Worm (Caenorhabditis elegans) whole organism, L1 larva: Measurements from ENCODE around the gene C05C10.7.

Experiments used
- F16B12.6 ChIP-seq: fragments of 150-350 bp; optimal IDR thresholded peaks from 2 replicates; lab custom pipeline; 2014; ENCODE audit warnings: missing biosample characterization, missing genetic modification characterization
- Y116A8C.19 ChIP-seq: sonication (generic microtip); optimal IDR thresholded peaks from 2 replicates; lab custom pipeline; 2016; ENCODE audit warnings: missing compliant biosample characterization, missing genetic modification characterization, borderline replicate concordance
- aha-1 ChIP-seq: fragments of 150-350 bp; optimal IDR thresholded peaks from 2 replicates; lab custom pipeline; 2014; ENCODE audit warnings: missing biosample characterization, missing genetic modification characterization
- alr-1 ChIP-seq: fragments of 200-800 bp; sonication (Bioruptor generic); optimal IDR thresholded peaks from 2 replicates; lab custom pipeline; 2018; ENCODE audit warnings: borderline replicate concordance, mild to moderate bottlenecking, missing genetic modification characterization, missing compliant biosample characterization
- ama-1 ChIP-seq: fragments of 150-350 bp; optimal IDR thresholded peaks from 2 replicates; lab custom pipeline; 2014
- ceh-63 ChIP-seq: fragments of 200-800 bp; sonication (Bioruptor generic); optimal IDR thresholded peaks from 2 replicates; lab custom pipeline; 2018; ENCODE audit warnings: mild to moderate bottlenecking, missing genetic modification characterization, missing compliant biosample characterization
- ceh-8 ChIP-seq: fragments of 200-800 bp; sonication (Bioruptor generic); optimal IDR thresholded peaks from 2 replicates; lab custom pipeline; 2018; ENCODE audit warnings: mild to moderate bottlenecking, missing genetic modification characterization, moderate library complexity, missing compliant biosample characterization
- ceh-82 ChIP-seq, 3 experiments: fragments of 150-350 bp in 1 of 3; sonication (generic microtip) in 2 of 3; optimal IDR thresholded peaks; 2 replicates each; lab custom pipeline; 2014 to 2017; ENCODE audit warnings: missing biosample characterization in 3 of 3, missing genetic modification characterization in 3 of 3
- ceh-88 ChIP-seq: fragments of 200-800 bp; sonication (Bioruptor generic); IDR thresholded peaks from 2 replicates; pipeline ENCODE4 v1.3.6; 2022; ENCODE audit warnings: missing genetic modification characterization, missing compliant biosample characterization
- ces-1 ChIP-seq: fragments of 150-350 bp; optimal IDR thresholded peaks from 2 replicates; lab custom pipeline; 2014; ENCODE audit warnings: missing biosample characterization, missing genetic modification reagents, missing genetic modification characterization
- dpl-1 ChIP-seq, 3 experiments: fragments of 150-350 bp in 2 of 3; sonication (generic microtip) in 1 of 3; optimal IDR thresholded peaks; 2 replicates each; lab custom pipeline; 2014 to 2017; ENCODE audit warnings: missing biosample characterization in 3 of 3, missing genetic modification characterization in 3 of 3, missing genetic modification reagents in 3 of 3
- efl-1 ChIP-seq, 4 experiments: fragments of 150-350 bp; optimal IDR thresholded peaks in 3 of 4; peaks in 1 of 4; 1 replicate in 1 of 4; 2 replicates in 3 of 4; lab custom pipeline; 2014; ENCODE audit warnings: missing biosample characterization in 2 of 4, missing genetic modification characterization in 2 of 4, missing genetic modification reagents in 2 of 4
- egl-27 ChIP-seq, 2 experiments: fragments of 150-350 bp in 1 of 2; sonication (generic microtip); optimal IDR thresholded peaks; 3 replicates each; lab custom pipeline; 2017 to 2018; ENCODE audit warnings: missing biosample characterization in 2 of 2, missing genetic modification characterization in 2 of 2, missing genetic modification reagents in 2 of 2
- elt-2 ChIP-seq: sonication (generic microtip); optimal IDR thresholded peaks from 2 replicates; lab custom pipeline; 2016; ENCODE audit warnings: missing genetic modification characterization, mild to moderate bottlenecking, inconsistent platforms, missing compliant biosample characterization, missing genetic modification reagents
- elt-3 ChIP-seq, 6 experiments: fragments of 150-350 bp in 1 of 6; sonication (generic microtip); optimal IDR thresholded peaks; 2 replicates each; lab custom pipeline; 2017 to 2018; ENCODE audit warnings: missing biosample characterization in 6 of 6, missing genetic modification characterization in 6 of 6, inconsistent platforms in 1 of 6
- ets-5 ChIP-seq: fragments of 200-800 bp; sonication (Bioruptor generic); IDR thresholded peaks from 2 replicates; pipeline ENCODE4 v1.3.6; 2022; ENCODE audit warnings: missing genetic modification characterization, missing compliant biosample characterization
- grh-1 ChIP-seq: fragments of 200-800 bp; sonication (Bioruptor generic); IDR thresholded peaks from 2 replicates; pipeline ENCODE4 v1.3.6; 2022; ENCODE audit warnings: missing genetic modification reagents, missing genetic modification characterization, missing compliant biosample characterization
- lin-13 ChIP-seq: fragments of 150-350 bp; optimal IDR thresholded peaks from 2 replicates; lab custom pipeline; 2014; ENCODE audit warnings: missing biosample characterization, missing genetic modification reagents, missing genetic modification characterization
- lin-14 ChIP-seq: fragments of 200-800 bp; sonication (Bioruptor generic); optimal IDR thresholded peaks from 2 replicates; lab custom pipeline; 2018; ENCODE audit warnings: mild to moderate bottlenecking, missing genetic modification characterization, moderate library complexity, missing compliant biosample characterization
- lin-15B ChIP-seq: fragments of 150-350 bp; sonication (generic microtip); optimal IDR thresholded peaks from 3 replicates; lab custom pipeline; 2014; ENCODE audit warnings: missing biosample characterization, missing genetic modification characterization
- lir-3 ChIP-seq: sonication (generic microtip); optimal IDR thresholded peaks from 2 replicates; lab custom pipeline; 2016; ENCODE audit warnings: mild to moderate bottlenecking, missing genetic modification characterization, moderate library complexity, missing compliant biosample characterization; ENCODE audit not compliant: poor library complexity
- lsy-2 ChIP-seq, 2 experiments: fragments of 150-350 bp; optimal IDR thresholded peaks; 2 replicates each; lab custom pipeline; 2014; ENCODE audit warnings: missing biosample characterization in 2 of 2, missing genetic modification characterization in 2 of 2
- mab-9 ChIP-seq: fragments of 200-800 bp; sonication (Bioruptor generic); IDR thresholded peaks from 2 replicates; pipeline ENCODE4 v1.3.6; 2022; ENCODE audit warnings: missing genetic modification reagents, missing genetic modification characterization, missing compliant biosample characterization
- mdl-1 ChIP-seq, 2 experiments: fragments of 150-350 bp; optimal IDR thresholded peaks; 2 replicates each; lab custom pipeline; 2014 to 2017; ENCODE audit warnings: missing biosample characterization in 2 of 2, missing genetic modification characterization in 2 of 2, inconsistent platforms in 1 of 2
- mef-2 ChIP-seq: fragments of 150-350 bp; optimal IDR thresholded peaks from 2 replicates; lab custom pipeline; 2014; ENCODE audit warnings: missing biosample characterization, missing genetic modification characterization
- nhr-12 ChIP-seq: sonication (generic microtip); optimal IDR thresholded peaks from 2 replicates; lab custom pipeline; 2017; ENCODE audit warnings: missing biosample characterization, missing genetic modification characterization
- nhr-237 ChIP-seq: fragments of 150-350 bp; optimal IDR thresholded peaks from 2 replicates; lab custom pipeline; 2014; ENCODE audit warnings: missing biosample characterization, missing genetic modification characterization
- nhr-28 ChIP-seq: fragments of 150-350 bp; optimal IDR thresholded peaks from 2 replicates; lab custom pipeline; 2014; ENCODE audit warnings: missing biosample characterization, missing genetic modification characterization
- nhr-47 ChIP-seq: sonication (generic microtip); optimal IDR thresholded peaks from 2 replicates; lab custom pipeline; 2016; ENCODE audit warnings: mild to moderate bottlenecking, missing genetic modification characterization, moderate library complexity, missing compliant biosample characterization
- nhr-76 ChIP-seq: sonication (generic microtip); optimal IDR thresholded peaks from 2 replicates; lab custom pipeline; 2017; ENCODE audit warnings: missing biosample characterization, missing genetic modification characterization
- pax-3 ChIP-seq: fragments of 200-800 bp; sonication (Bioruptor generic); optimal IDR thresholded peaks from 2 replicates; lab custom pipeline; 2018; ENCODE audit warnings: mild to moderate bottlenecking, missing genetic modification characterization, moderate library complexity, missing compliant biosample characterization
- rnt-1 ChIP-seq: sonication (generic microtip); optimal IDR thresholded peaks from 2 replicates; lab custom pipeline; 2016; ENCODE audit warnings: mild to moderate bottlenecking, missing genetic modification characterization, moderate library complexity, missing compliant biosample characterization
- skn-1 ChIP-seq: fragments of 150-350 bp; optimal IDR thresholded peaks from 2 replicates; lab custom pipeline; 2014; ENCODE audit warnings: missing biosample characterization, missing genetic modification characterization
- snpc-4 ChIP-seq: fragments of 150-350 bp; optimal IDR thresholded peaks from 2 replicates; lab custom pipeline; 2014; ENCODE audit warnings: missing biosample characterization, missing genetic modification characterization
- sptf-1 ChIP-seq: fragments of 150-350 bp; optimal IDR thresholded peaks from 2 replicates; lab custom pipeline; 2014; ENCODE audit warnings: missing biosample characterization, missing genetic modification characterization
- sup-37 ChIP-seq: fragments of 200-800 bp; sonication (Bioruptor generic); optimal IDR thresholded peaks from 2 replicates; lab custom pipeline; 2018; ENCODE audit warnings: mild to moderate bottlenecking, missing genetic modification characterization, missing compliant biosample characterization
- swsn-7 ChIP-seq: sonication (generic microtip); optimal IDR thresholded peaks from 2 replicates; lab custom pipeline; 2016; ENCODE audit warnings: missing genetic modification characterization, missing compliant biosample characterization
- tbx-2 ChIP-seq: sonication (generic microtip); optimal IDR thresholded peaks from 2 replicates; lab custom pipeline; 2016; ENCODE audit warnings: missing genetic modification characterization, missing compliant biosample characterization
- unc-30 ChIP-seq: sonication (generic microtip); optimal IDR thresholded peaks from 2 replicates; lab custom pipeline; 2017; ENCODE audit warnings: missing biosample characterization, missing genetic modification characterization
- unc-62 ChIP-seq: fragments of 150-350 bp; optimal IDR thresholded peaks from 2 replicates; lab custom pipeline; 2014; ENCODE audit warnings: missing biosample characterization, missing genetic modification reagents, missing genetic modification characterization
- unc-86 ChIP-seq: sonication (generic microtip); optimal IDR thresholded peaks from 2 replicates; lab custom pipeline; 2016; ENCODE audit warnings: missing genetic modification characterization, missing compliant biosample characterization
- unc-98 ChIP-seq: fragments of 200-800 bp; sonication (Bioruptor generic); IDR thresholded peaks from 2 replicates; pipeline ENCODE4 v1.3.6; 2022; ENCODE audit warnings: missing genetic modification characterization, missing compliant biosample characterization
- xbp-1 ChIP-seq: sonication (generic microtip); optimal IDR thresholded peaks from 2 replicates; lab custom pipeline; 2016; ENCODE audit warnings: missing genetic modification characterization, missing compliant biosample characterization
- zag-1 ChIP-seq: fragments of 150-350 bp; optimal IDR thresholded peaks from 2 replicates; lab custom pipeline; 2014; ENCODE audit warnings: missing biosample characterization, missing genetic modification characterization
- zip-4 ChIP-seq: fragments of 200-800 bp; sonication (Bioruptor generic); optimal IDR thresholded peaks from 2 replicates; lab custom pipeline; 2018; ENCODE audit warnings: mild to moderate bottlenecking, missing genetic modification characterization, moderate library complexity, missing compliant biosample characterization
- ztf-11 ChIP-seq, 2 experiments: sonication (generic microtip); optimal IDR thresholded peaks; 2 replicates each; lab custom pipeline; 2016 to 2017; ENCODE audit warnings: missing genetic modification characterization in 2 of 2, missing biosample characterization in 1 of 2, missing compliant biosample characterization in 1 of 2

The C05C10.7 gene

DNA sequence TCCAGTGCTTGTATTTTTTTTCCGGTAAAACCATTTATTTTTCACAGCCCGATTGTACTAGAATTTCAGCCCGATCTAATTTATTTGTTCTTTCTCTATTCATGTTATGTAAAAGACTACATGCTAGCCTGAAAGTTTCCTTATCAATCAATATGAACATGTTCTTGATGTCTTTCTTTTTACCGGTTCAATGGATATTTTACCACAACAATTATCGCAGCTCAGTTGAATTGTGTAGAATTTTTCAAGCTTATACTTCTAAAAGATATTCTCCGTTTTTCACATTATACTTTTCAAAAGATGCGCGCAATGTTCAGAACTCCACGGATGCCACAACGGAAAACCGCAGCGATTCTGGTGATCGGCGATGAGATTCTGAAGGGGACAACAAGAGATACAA, 5.1 kb upstream of the C05C10.7 start, which contains the start of gene flad-1:
Gene flad-1, plus strand, starts transcription at position 301 of the 400 bp plus-strand sequence.
- TF ChIP-seq ceh-8 (GFP tag; lab: Kevin White, UChicago) (no peak), swsn-7 (no peak), ceh-82 (tag; optimal IDR thresholded peaks at IDR 0.05; lab: Kevin White, UChicago) (no peak), mef-2 (tag; lab: Kevin White, UChicago) (no peak), Y116A8C.19 (tag; lab: Kevin White, UChicago) (no peak), rnt-1 (no peak), sup-37 (no peak), ceh-88 (GFP tag; lab: Robert Waterston, UW) (no peak), dpl-1 (GFP tag; optimal IDR thresholded peaks at IDR 0.05; lab: Kevin White, UChicago) (no peak), F16B12.6 (tag; lab: Kevin White, UChicago) (no peak), ets-5 (GFP tag; lab: Robert Waterston, UW) (no peak), snpc-4 (tag; lab: Kevin White, UChicago) (no peak), ceh-63 (GFP tag; lab: Kevin White, UChicago) (no peak), aha-1 (tag; lab: Kevin White, UChicago) (no peak)

DNA sequence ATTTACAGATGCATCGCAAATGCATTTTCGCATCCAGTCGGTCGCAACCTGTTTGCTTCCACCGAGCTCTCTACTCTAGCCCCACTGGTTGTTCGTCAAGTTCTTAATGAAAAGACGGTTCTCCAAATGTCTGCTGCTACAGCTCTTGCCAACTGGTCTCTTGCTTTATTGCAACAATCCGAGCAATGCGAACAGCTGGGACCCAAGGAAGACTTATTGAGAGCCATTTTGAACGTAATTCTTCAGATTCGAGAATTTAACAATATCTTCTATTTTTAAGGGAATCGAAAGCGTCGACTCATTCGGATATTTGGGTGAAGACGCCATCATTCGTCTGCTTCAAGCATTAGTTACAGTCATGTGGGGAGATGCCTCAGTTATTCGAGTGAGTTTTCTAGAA, 4.5 kb upstream of the C05C10.7 start:
- no peak for TF ChIP-seq skn-1 (tag; lab: Kevin White, UChicago)
- TF ChIP-seq unc-98, result no peak
- no peak for TF ChIP-seq elt-2 (tag; lab: Kevin White, UChicago)
- no peak for TF ChIP-seq zip-4
- TF ChIP-seq nhr-28 (tag; lab: Kevin White, UChicago), result no peak
- no peak for TF ChIP-seq lin-13 (GFP tag; lab: Kevin White, UChicago)
- TF ChIP-seq xbp-1, result no peak
- TF ChIP-seq lir-3 (tag; lab: Kevin White, UChicago), result no peak
- TF ChIP-seq ama-1 (lab: Kevin White, UChicago), result no peak
- TF ChIP-seq egl-27 (tag; optimal IDR thresholded peaks at IDR 0.05; lab: Kevin White, UChicago), result no peak
- TF ChIP-seq lin-14 (GFP tag; lab: Kevin White, UChicago), result no peak
- no peak for TF ChIP-seq nhr-76 (tag; lab: Kevin White, UChicago)
- TF ChIP-seq ceh-8 (GFP tag; lab: Kevin White, UChicago), result no peak
- no peak for TF ChIP-seq F16B12.6 (tag; lab: Kevin White, UChicago)
- TF ChIP-seq unc-62 (GFP tag; lab: Kevin White, UChicago), result no peak
- no peak for TF ChIP-seq rnt-1
- no peak for TF ChIP-seq aha-1 (tag; lab: Kevin White, UChicago)
- TF ChIP-seq, all 84 proteins: peak for 0

DNA sequence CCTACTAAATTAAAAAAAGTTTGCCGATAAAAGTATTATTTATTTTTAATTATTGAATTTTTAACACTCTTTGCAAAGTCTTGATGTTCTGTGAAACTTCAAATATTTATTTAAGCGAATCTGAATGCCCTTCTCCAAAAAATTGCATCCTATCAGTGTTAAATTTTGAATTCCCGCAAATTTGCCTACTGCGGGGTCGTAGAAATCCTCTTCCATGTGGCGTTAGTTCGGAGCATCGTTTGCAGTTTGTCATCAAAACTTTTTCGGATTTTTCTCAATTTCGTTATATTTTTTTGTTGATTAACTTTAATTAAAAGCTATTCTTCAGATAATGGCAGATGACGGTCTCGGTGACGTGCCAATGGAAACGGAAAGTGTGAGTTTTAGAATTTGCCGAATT, 1.7 kb upstream of the C05C10.7 start, which contains the start of gene ufd-3:
Gene ufd-3, plus strand, starts transcription at position 324 of the 400 bp plus-strand sequence.
- peak; percentile 93 for TF ChIP-seq tbx-2
- peak; percentile 93 for TF ChIP-seq nhr-47 (tag; lab: Kevin White, UChicago)
- TF ChIP-seq ceh-63 (GFP tag; lab: Kevin White, UChicago), result no peak
- peak; percentile 71 for TF ChIP-seq mab-9
- TF ChIP-seq egl-27 (tag; optimal IDR thresholded peaks at IDR 0.05; lab: Kevin White, UChicago), result no peak
- peak; percentile 28 for TF ChIP-seq nhr-12
- TF ChIP-seq rnt-1, result peak; percentile 99
- TF ChIP-seq ces-1, result no peak
- TF ChIP-seq grh-1 (GFP tag; lab: Robert Waterston, UW), result peak; percentile 72; the same call in 1 of the 2 replicates
- peak; percentile 15 for TF ChIP-seq zag-1 (tag; lab: Kevin White, UChicago)
- TF ChIP-seq sptf-1, result no peak
- TF ChIP-seq lsy-2 (tag; optimal IDR thresholded peaks at IDR 0.05; lab: Kevin White, UChicago), result peak; percentile 90 to 93
- TF ChIP-seq mdl-1 (tag; optimal IDR thresholded peaks at IDR 0.05; lab: Kevin White, UChicago), result peak in 1 of 2 experiments; percentile 78
- peak; percentile 37 for TF ChIP-seq nhr-237
- TF ChIP-seq F16B12.6 (tag; lab: Kevin White, UChicago), result peak; percentile 59
- TF ChIP-seq unc-62 (GFP tag; lab: Kevin White, UChicago), result no peak
- TF ChIP-seq pax-3 (tag; lab: Kevin White, UChicago), result peak; percentile 90
- peak in 1 of 2 experiments; percentile 94 for TF ChIP-seq ztf-11 (tag; optimal IDR thresholded peaks at IDR 0.05; lab: Kevin White, UChicago)
- TF ChIP-seq efl-1 (optimal IDR thresholded peaks at IDR 0.05; lab: Kevin White, UChicago), result peak; percentile 98 to 99
- peak; percentile 98 to 100 for TF ChIP-seq efl-1 (GFP tag; optimal IDR thresholded peaks at IDR 0.05 in 1 of 2; lab: Kevin White, UChicago)
- TF ChIP-seq dpl-1 (GFP tag; optimal IDR thresholded peaks at IDR 0.05; lab: Kevin White, UChicago), result peak; percentile 95 to 98 (median 97)
- TF ChIP-seq ama-1 (lab: Kevin White, UChicago), result peak; percentile 15
- no peak for TF ChIP-seq aha-1 (tag; lab: Kevin White, UChicago)
- no peak for TF ChIP-seq alr-1 (tag; lab: Kevin White, UChicago)
- TF ChIP-seq lin-14 (GFP tag; lab: Kevin White, UChicago), result peak; percentile 91
- peak in 5 of 6 experiments; percentile 8 to 95 (median 49) for TF ChIP-seq elt-3 (tag; optimal IDR thresholded peaks at IDR 0.05; lab: Kevin White, UChicago)
- TF ChIP-seq lin-15B (tag; lab: Kevin White, UChicago), result peak; percentile 93
- peak; percentile 92 for TF ChIP-seq xbp-1
- TF ChIP-seq unc-30, result no peak
- peak; percentile 85 for TF ChIP-seq unc-86
